Worm (Caenorhabditis elegans) whole organism, L3 larva: ENCODE data around the gene aars-1.

Experiments
- egl-27 ChIP-seq: sonication (generic microtip); optimal IDR thresholded peaks from 4 replicates; lab custom pipeline; 2017; ENCODE audit warnings: missing biosample characterization, missing genetic modification reagents, missing genetic modification characterization
- elt-2 ChIP-seq: sonication (generic microtip); optimal IDR thresholded peaks from 2 replicates; lab custom pipeline; 2016; ENCODE audit warnings: missing genetic modification reagents, mild to moderate bottlenecking, missing genetic modification characterization, missing compliant biosample characterization
- elt-3 ChIP-seq, 3 experiments: fragments of 150-350 bp in 1 of 3; sonication (generic microtip) in 2 of 3; optimal IDR thresholded peaks; 2 replicates in 2 of 3; 4 replicates in 1 of 3; lab custom pipeline; 2014 to 2017; ENCODE audit warnings: missing biosample characterization in 3 of 3, missing genetic modification characterization in 3 of 3
- fos-1 ChIP-seq: fragments of 150-350 bp; optimal IDR thresholded peaks from 2 replicates; lab custom pipeline; 2014; ENCODE audit warnings: missing biosample characterization, missing genetic modification characterization
- nhr-237 ChIP-seq: fragments of 150-350 bp; optimal IDR thresholded peaks from 2 replicates; lab custom pipeline; 2014; ENCODE audit warnings: missing biosample characterization, missing genetic modification characterization
- nhr-43 ChIP-seq: sonication (generic microtip); optimal IDR thresholded peaks from 2 replicates; lab custom pipeline; 2016; ENCODE audit warnings: mild to moderate bottlenecking, missing genetic modification characterization, missing compliant biosample characterization; ENCODE audit not compliant: poor library complexity, severe bottlenecking
- nhr-77 ChIP-seq: fragments of 150-350 bp; optimal IDR thresholded peaks from 2 replicates; lab custom pipeline; 2014; ENCODE audit warnings: missing biosample characterization, missing genetic modification characterization
- unc-62 ChIP-seq: fragments of 150-350 bp; sonication (generic microtip); optimal IDR thresholded peaks from 4 replicates; lab custom pipeline; 2014; ENCODE audit warnings: missing biosample characterization, missing genetic modification reagents, missing genetic modification characterization
- ztf-4 ChIP-seq: fragments of 150-350 bp; optimal IDR thresholded peaks from 2 replicates; lab custom pipeline; 2014; ENCODE audit warnings: missing biosample characterization, missing genetic modification characterization

ce11 chrII:11500198-11500597 lies 35.9 kb upstream of the aars-1 start, which contains the start of gene B0334.20:
- TF ChIP-seq fos-1 (no peak), nhr-77 (tag; lab: Kevin White, UChicago) (no peak), elt-2 (tag; lab: Kevin White, UChicago) (peak; percentile 44), elt-3 (tag; optimal IDR thresholded peaks at IDR 0.05; lab: Kevin White, UChicago) (no peak), egl-27 (tag; lab: Kevin White, UChicago) (no peak), nhr-43 (tag; lab: Kevin White, UChicago) (no peak), unc-62 (GFP tag; lab: Kevin White, UChicago) (no peak), nhr-237 (tag; lab: Kevin White, UChicago) (no peak), ztf-4 (no peak)
